Fruit fly (Drosophila melanogaster) whole organism, embryonic: ENCODE measurements around the gene Ctu2.

ENCODE experiments used
- Atf6 ChIP-seq: fragments of 200-800 bp; sonication (Bioruptor generic); IDR thresholded peaks from 2 replicates; pipeline ENCODE4 v1.3.6; 2022; ENCODE audit warnings: missing biosample characterization, missing genetic modification characterization
- Bgb ChIP-seq: fragments of 200-800 bp; sonication (Bioruptor generic); IDR thresholded peaks from 2 replicates; pipeline ENCODE4 v1.3.6; 2022; ENCODE audit warnings: missing biosample characterization, missing genetic modification characterization; ENCODE audit not compliant: partially characterized antibody
- CG10654 ChIP-seq: fragments of 200-800 bp; sonication (Bioruptor generic); optimal IDR thresholded peaks from 2 replicates; lab custom pipeline; 2016; ENCODE audit warnings: missing biosample characterization, missing genetic modification characterization
- CG11504 ChIP-seq: fragments of 200-800 bp; sonication (Bioruptor generic); optimal IDR thresholded peaks from 3 replicates; lab custom pipeline; 2019; ENCODE audit warnings: missing biosample characterization, mild to moderate bottlenecking, missing genetic modification characterization, moderate library complexity
- CG11695 ChIP-seq: fragments of 200-800 bp; sonication (Bioruptor generic); IDR thresholded peaks from 3 replicates; pipeline ENCODE4 v1.3.6; 2022; ENCODE audit warnings: missing biosample characterization, missing genetic modification characterization
- CG11696 ChIP-seq: fragments of 200-800 bp; sonication (Bioruptor generic); IDR thresholded peaks from 2 replicates; pipeline ENCODE4 v1.3.6; 2022; ENCODE audit warnings: missing biosample characterization, missing genetic modification characterization
- CG12219 ChIP-seq: fragments of 200-800 bp; sonication (Bioruptor generic); optimal IDR thresholded peaks from 3 replicates; lab custom pipeline; 2018; ENCODE audit warnings: missing biosample characterization, mild to moderate bottlenecking, missing genetic modification characterization
- CG12391 ChIP-seq: fragments of 200-800 bp; sonication (Bioruptor generic); optimal IDR thresholded peaks from 3 replicates; lab custom pipeline; 2018; ENCODE audit warnings: missing biosample characterization, mild to moderate bottlenecking, missing genetic modification characterization, moderate library complexity
- CG14667 ChIP-seq: fragments of 200-800 bp; sonication (Bioruptor generic); IDR thresholded peaks from 2 replicates; pipeline ENCODE4 v1.3.6; 2022; ENCODE audit warnings: missing biosample characterization, missing genetic modification characterization
- CG14710 ChIP-seq: fragments of 200-800 bp; sonication (Bioruptor generic); optimal IDR thresholded peaks from 3 replicates; lab custom pipeline; 2019; ENCODE audit warnings: missing biosample characterization, mild to moderate bottlenecking, missing genetic modification characterization, moderate library complexity
- CG15601 ChIP-seq: fragments of 200-800 bp; sonication (Bioruptor generic); optimal IDR thresholded peaks from 3 replicates; lab custom pipeline; 2019; ENCODE audit warnings: missing biosample characterization, mild to moderate bottlenecking, missing genetic modification characterization, moderate library complexity
- CG1647 ChIP-seq: fragments of 200-800 bp; sonication (Bioruptor generic); optimal IDR thresholded peaks from 3 replicates; lab custom pipeline; 2016; ENCODE audit warnings: missing biosample characterization, missing genetic modification characterization
- CG30020 ChIP-seq: fragments of 200-800 bp; optimal IDR thresholded peaks from 2 replicates; lab custom pipeline; 2019; ENCODE audit warnings: missing biosample characterization, mild to moderate bottlenecking, missing genetic modification characterization, moderate library complexity
- CG31441 ChIP-seq: fragments of 200-800 bp; sonication (Bioruptor generic); IDR thresholded peaks from 2 replicates; pipeline ENCODE4 v1.3.6; 2022; ENCODE audit warnings: missing biosample characterization, missing genetic modification characterization
- CG32772 ChIP-seq: fragments of 200-800 bp; sonication (Bioruptor generic); IDR thresholded peaks from 2 replicates; pipeline ENCODE4 v1.3.6; 2022; ENCODE audit warnings: missing biosample characterization, missing genetic modification characterization
- CG33557 ChIP-seq: fragments of 200-800 bp; sonication (Bioruptor generic); optimal IDR thresholded peaks from 2 replicates; lab custom pipeline; 2019; ENCODE audit warnings: missing biosample characterization, mild to moderate bottlenecking, missing genetic modification characterization, moderate library complexity
- CG34224 ChIP-seq: fragments of 200-800 bp; sonication (Bioruptor generic); IDR thresholded peaks from 3 replicates; pipeline ENCODE4 v1.3.6; 2022; ENCODE audit warnings: missing biosample characterization, missing genetic modification characterization; ENCODE audit not compliant: partially characterized antibody
- CG4730 ChIP-seq: fragments of 200-800 bp; sonication (Bioruptor generic); IDR thresholded peaks from 2 replicates; pipeline ENCODE4 v1.3.6; 2022; ENCODE audit warnings: missing biosample characterization, missing genetic modification characterization
- CG4820 ChIP-seq: fragments of 200-800 bp; sonication (Bioruptor generic); optimal IDR thresholded peaks from 3 replicates; lab custom pipeline; 2016; ENCODE audit warnings: missing biosample characterization, missing genetic modification characterization
- CG7556 ChIP-seq: fragments of 200-800 bp; sonication (Bioruptor generic); optimal IDR thresholded peaks from 2 replicates; lab custom pipeline; 2017; ENCODE audit warnings: missing biosample characterization, mild to moderate bottlenecking, missing genetic modification characterization
- CG9609 ChIP-seq: fragments of 200-800 bp; sonication (Bioruptor generic); optimal IDR thresholded peaks from 3 replicates; lab custom pipeline; 2016; ENCODE audit warnings: missing biosample characterization, missing genetic modification characterization
- CG9932 ChIP-seq: fragments of 200-800 bp; sonication (Bioruptor generic); IDR thresholded peaks from 2 replicates; pipeline ENCODE4 v1.3.6; 2022; ENCODE audit warnings: missing biosample characterization, missing genetic modification characterization
- Deaf1 ChIP-seq: fragments of 200-800 bp; optimal IDR thresholded peaks from 3 replicates; lab custom pipeline; 2019; ENCODE audit warnings: missing biosample characterization, mild to moderate bottlenecking, missing genetic modification characterization, moderate library complexity
- Dip2 ChIP-seq: fragments of 200-800 bp; sonication (Bioruptor generic); IDR thresholded peaks from 2 replicates; pipeline ENCODE4 v1.3.6; 2022; ENCODE audit warnings: missing biosample characterization, missing genetic modification characterization
- Ets65A ChIP-seq: fragments of 200-800 bp; sonication (Bioruptor generic); peaks from one replicate; lab custom pipeline; 2016; ENCODE audit warnings: missing biosample characterization, missing genetic modification characterization
- HLHmδ ChIP-seq: fragments of 200-800 bp; sonication (Bioruptor generic); optimal IDR thresholded peaks from 2 replicates; lab custom pipeline; 2018; ENCODE audit warnings: missing biosample characterization, mild to moderate bottlenecking, missing genetic modification characterization, moderate library complexity
- HmgZ ChIP-seq: fragments of 200-800 bp; sonication (Bioruptor generic); optimal IDR thresholded peaks from 2 replicates; lab custom pipeline; 2018; ENCODE audit warnings: missing biosample characterization, mild to moderate bottlenecking, missing genetic modification characterization
- Mad ChIP-seq: fragments of 200-800 bp; sonication (Bioruptor generic); optimal IDR thresholded peaks from 2 replicates; lab custom pipeline; 2016; ENCODE audit warnings: missing biosample characterization, missing genetic modification characterization
- Nf-YB ChIP-seq: fragments of 200-800 bp; sonication (Bioruptor generic); optimal IDR thresholded peaks from 3 replicates; lab custom pipeline; 2019; ENCODE audit warnings: missing biosample characterization, mild to moderate bottlenecking, missing genetic modification characterization, moderate library complexity
- NfI ChIP-seq: fragments of 200-800 bp; sonication (Bioruptor generic); optimal IDR thresholded peaks from 3 replicates; lab custom pipeline; 2018; ENCODE audit warnings: missing biosample characterization, mild to moderate bottlenecking, missing genetic modification characterization, moderate library complexity
- Opbp ChIP-seq: fragments of 200-800 bp; sonication (Bioruptor generic); IDR thresholded peaks from 3 replicates; pipeline ENCODE4 v1.3.6; 2022; ENCODE audit warnings: missing biosample characterization, missing genetic modification characterization; ENCODE audit not compliant: partially characterized antibody
- Trl ChIP-seq, 3 experiments: fragments of >200 bp in 2 of 3; fragments of 200-800 bp in 1 of 3; sonication (Bioruptor generic) in 1 of 3; optimal IDR thresholded peaks; 2 replicates in 1 of 3; 3 replicates in 2 of 3; lab custom pipeline; 2016 to 2017; ENCODE audit warnings: missing biosample characterization in 1 of 3, missing genetic modification characterization in 1 of 3
- aop ChIP-seq: fragments of 200-800 bp; sonication (Bioruptor generic); IDR thresholded peaks from 2 replicates; pipeline ENCODE4 v1.3.6; 2022; ENCODE audit warnings: missing biosample characterization, missing genetic modification characterization
- bcd ChIP-seq: fragments of 200-800 bp; sonication (Bioruptor generic); optimal IDR thresholded peaks from 2 replicates; lab custom pipeline; 2017; ENCODE audit warnings: missing biosample characterization, mild to moderate bottlenecking, missing genetic modification characterization
- bsh ChIP-seq, 2 experiments: fragments of 200-800 bp; sonication (Bioruptor generic); optimal IDR thresholded peaks; 2 replicates each; lab custom pipeline; 2017 to 2018; ENCODE audit warnings: mild to moderate bottlenecking in 2 of 2, missing biosample characterization in 2 of 2, missing genetic modification characterization in 2 of 2, moderate library complexity in 1 of 2
- crol ChIP-seq: fragments of 200-800 bp; sonication (Bioruptor generic); IDR thresholded peaks from 2 replicates; pipeline ENCODE4 v1.3.6; 2022; ENCODE audit warnings: missing biosample characterization, missing genetic modification characterization
- da ChIP-seq: fragments of 200-800 bp; sonication (Bioruptor generic); optimal IDR thresholded peaks from 2 replicates; lab custom pipeline; 2016; ENCODE audit warnings: missing biosample characterization, missing genetic modification characterization
- gro ChIP-seq: fragments of 200-800 bp; sonication (Bioruptor generic); optimal IDR thresholded peaks from 2 replicates; lab custom pipeline; 2016; ENCODE audit warnings: missing biosample characterization, missing genetic modification characterization
- gsb-n ChIP-seq: fragments of 200-800 bp; sonication (Bioruptor generic); optimal IDR thresholded peaks from 3 replicates; lab custom pipeline; 2018; ENCODE audit warnings: missing biosample characterization, mild to moderate bottlenecking, missing genetic modification characterization
- ind ChIP-seq: fragments of 200-800 bp; sonication (Bioruptor generic); optimal IDR thresholded peaks from 3 replicates; lab custom pipeline; 2016; ENCODE audit warnings: missing biosample characterization, missing genetic modification characterization
- lilli ChIP-seq: fragments of 200-800 bp; sonication (Bioruptor generic); optimal IDR thresholded peaks from 3 replicates; lab custom pipeline; 2016; ENCODE audit warnings: missing biosample characterization, missing genetic modification characterization
- mirr ChIP-seq: fragments of 200-800 bp; sonication (Bioruptor generic); optimal IDR thresholded peaks from 3 replicates; lab custom pipeline; 2018; ENCODE audit warnings: missing biosample characterization, mild to moderate bottlenecking, missing genetic modification characterization
- onecut ChIP-seq: fragments of 200-800 bp; sonication (Bioruptor generic); IDR thresholded peaks from 2 replicates; pipeline ENCODE4 v1.3.6; 2022; ENCODE audit warnings: missing biosample characterization, missing genetic modification characterization
- pan ChIP-seq, 4 experiments: fragments of >200 bp in 3 of 4; fragments of 200-800 bp in 1 of 4; sonication (Bioruptor generic) in 1 of 4; optimal IDR thresholded peaks in 3 of 4; IDR thresholded peaks in 1 of 4; 2 replicates each; pipeline versions ENCODE4 v1.3.6 to Lab custom; 2017 to 2022; ENCODE audit warnings: missing biosample characterization in 2 of 4, missing genetic modification characterization in 2 of 4, mixed read lengths in 1 of 4
- pita ChIP-seq: fragments of 200-800 bp; sonication (Bioruptor generic); optimal IDR thresholded peaks from 2 replicates; lab custom pipeline; 2017; ENCODE audit warnings: missing biosample characterization, mild to moderate bottlenecking, missing genetic modification characterization
- row ChIP-seq: fragments of 200-800 bp; sonication (Bioruptor generic); IDR thresholded peaks from 3 replicates; pipeline ENCODE4 v1.3.6; 2022; ENCODE audit warnings: missing biosample characterization, missing genetic modification characterization
- sisA ChIP-seq: fragments of 200-800 bp; sonication (Bioruptor generic); IDR thresholded peaks from 2 replicates; pipeline ENCODE4 v1.3.6; 2022; ENCODE audit warnings: missing biosample characterization, missing genetic modification characterization
- sug ChIP-seq: fragments of 200-800 bp; optimal IDR thresholded peaks from 2 replicates; lab custom pipeline; 2019; ENCODE audit warnings: missing biosample characterization, mild to moderate bottlenecking, missing genetic modification characterization, moderate library complexity

Gene Ctu2

dm6 chr2L:19512184-19512583 is 19.1 kb upstream of the Ctu2 start:
- TF ChIP-seq Dip2 (GFP tag; lab: Robert Waterston, UW) (no peak), Ets65A (GFP tag; lab: Kevin White, UChicago) (peak; percentile 91)

- TF ChIP-seq crol (GFP tag; lab: Robert Waterston, UW) (peak; percentile 72), CG11696 (GFP tag; lab: Robert Waterston, UW) (no peak), CG34224 (peak; percentile 95), aop (GFP tag; lab: Robert Waterston, UW) (no peak), Trl (optimal IDR thresholded peaks at IDR 0.05; lab: Kevin White, UChicago) (no peak), Trl (GFP tag; optimal IDR thresholded peaks at IDR 0.05; lab: Kevin White, UChicago) (peak; percentile 60), pita (GFP tag; lab: Kevin White, UChicago) (no peak), CG7556 (no peak), onecut (GFP tag; lab: Robert Waterston, UW) (peak; percentile 94), Opbp (GFP tag; lab: Robert Waterston, UW) (peak; percentile 97), mirr (GFP tag; lab: Kevin White, UChicago) (no peak), row (GFP tag; lab: Robert Waterston, UW) (peak; percentile 27; the same call in 1 of the 3 replicates), CG32772 (GFP tag; lab: Robert Waterston, UW) (no peak), CG1647 (GFP tag; lab: Kevin White, UChicago) (peak; percentile 46), CG12391 (tag; lab: Kevin White, UChicago) (peak; percentile 7), CG14710 (peak; percentile 63), Deaf1 (tag; lab: Kevin White, UChicago) (no peak), sug (tag; lab: Kevin White, UChicago) (peak; percentile 21), CG31441 (no peak), lilli (GFP tag; lab: Kevin White, UChicago) (peak; percentile 53), CG4730 (no peak), pan (optimal IDR thresholded peaks at IDR 0.05; lab: Kevin White, UChicago) (no peak), pan (GFP tag; optimal IDR thresholded peaks at IDR 0.05 in 1 of 2, IDR thresholded peaks at IDR 0.05 in 1 of 2) (no peak), bsh (GFP tag; optimal IDR thresholded peaks at IDR 0.05; lab: Kevin White, UChicago) (no peak), CG10654 (GFP tag; lab: Kevin White, UChicago) (peak; percentile 9), da (GFP tag; lab: Kevin White, UChicago) (no peak), gro (GFP tag; lab: Kevin White, UChicago) (no peak), CG15601 (tag; lab: Kevin White, UChicago) (no peak), CG33557 (no peak), bcd (GFP tag; lab: Kevin White, UChicago) (no peak), gsb-n (tag; lab: Kevin White, UChicago) (no peak), ind (GFP tag; lab: Kevin White, UChicago) (peak; percentile 28), sisA (GFP tag; lab: Robert Waterston, UW) (no peak; the same call in 1 of the 2 replicates), NfI (GFP tag; lab: Kevin White, UChicago) (peak; percentile 24), Bgb (peak; percentile 99), HLHmδ (no peak), CG9932 (GFP tag; lab: Robert Waterston, UW) (peak; percentile 72), CG12219 (no peak), HmgZ (tag; lab: Kevin White, UChicago) (peak; percentile 76), CG9609 (GFP tag; lab: Kevin White, UChicago) (peak; percentile 37), CG11504 (tag; lab: Kevin White, UChicago) (no peak), CG30020 (peak; percentile 35), Nf-YB (no peak), Mad (GFP tag; lab: Kevin White, UChicago) (peak; percentile 14), CG14667 (GFP tag; lab: Robert Waterston, UW) (no peak), Atf6 (GFP tag; lab: Robert Waterston, UW) (peak; percentile 32; the same call in 1 of the 2 replicates), CG4820 (GFP tag; lab: Kevin White, UChicago) (peak; percentile 12), CG11695 (GFP tag; lab: Robert Waterston, UW) (no peak)
Measured at dm6 chr2L:19508361-19508918, 15.4 kb upstream of the Ctu2 start, which contains the start of gene cyst. TSS of gene cyst (minus strand) at chr2L:19508764.
